Worm (Caenorhabditis elegans) whole organism, late embryonic: Measurements from ENCODE around the gene col-40.

ENCODE experiments used
- C08G9.2 ChIP-seq: sonication (generic microtip); optimal IDR thresholded peaks from 2 replicates; lab custom pipeline; 2016; ENCODE audit warnings: mild to moderate bottlenecking, missing genetic modification characterization, moderate library complexity, missing compliant biosample characterization
- F13H6.1 ChIP-seq: sonication (generic microtip); optimal IDR thresholded peaks from 2 replicates; lab custom pipeline; 2016; ENCODE audit warnings: missing genetic modification characterization, missing compliant biosample characterization
- K09A11.1 ChIP-seq: sonication (generic microtip); optimal IDR thresholded peaks from 2 replicates; lab custom pipeline; 2017; ENCODE audit warnings: antibody characterized with exemption, mild to moderate bottlenecking, missing genetic modification characterization, missing compliant biosample characterization; ENCODE audit not compliant: insufficient read depth
- Y22D7AL.16 ChIP-seq: sonication (generic microtip); optimal IDR thresholded peaks from 2 replicates; lab custom pipeline; 2016; ENCODE audit warnings: missing genetic modification characterization, missing compliant biosample characterization
- ahr-1 ChIP-seq: sonication (generic microtip); optimal IDR thresholded peaks from 2 replicates; lab custom pipeline; 2016; ENCODE audit warnings: missing genetic modification characterization, missing compliant biosample characterization
- ceh-14 ChIP-seq: sonication (generic microtip); optimal IDR thresholded peaks from 2 replicates; lab custom pipeline; 2016; ENCODE audit warnings: missing genotype, missing genetic modification characterization, missing compliant biosample characterization
- ceh-2 ChIP-seq: sonication (generic microtip); optimal IDR thresholded peaks from 2 replicates; lab custom pipeline; 2016; ENCODE audit warnings: missing genotype, missing genetic modification characterization, missing compliant biosample characterization
- ceh-30 ChIP-seq: fragments of 150-350 bp; optimal IDR thresholded peaks from 2 replicates; lab custom pipeline; 2014; ENCODE audit warnings: missing biosample characterization, missing genetic modification characterization
- ceh-31 ChIP-seq: sonication (generic microtip); optimal IDR thresholded peaks from 2 replicates; lab custom pipeline; 2016; ENCODE audit warnings: missing genetic modification characterization, missing compliant biosample characterization
- ceh-45 ChIP-seq: fragments of 200-800 bp; sonication (Bioruptor generic); IDR thresholded peaks from 2 replicates; pipeline ENCODE4 v1.3.6; 2022; ENCODE audit warnings: missing genetic modification reagents, missing genetic modification characterization, missing compliant biosample characterization
- ceh-48 ChIP-seq: sonication (generic microtip); optimal IDR thresholded peaks from 2 replicates; lab custom pipeline; 2016; ENCODE audit warnings: missing genetic modification characterization, inconsistent platforms, missing compliant biosample characterization
- ceh-6 ChIP-seq: fragments of 200-800 bp; sonication (Bioruptor generic); optimal IDR thresholded peaks from 2 replicates; lab custom pipeline; 2018; ENCODE audit warnings: mild to moderate bottlenecking, missing genetic modification characterization, missing compliant biosample characterization
- ceh-9 ChIP-seq: sonication (generic microtip); optimal IDR thresholded peaks from 2 replicates; lab custom pipeline; 2016; ENCODE audit warnings: mild to moderate bottlenecking, missing genetic modification characterization, inconsistent platforms, missing compliant biosample characterization
- che-1 ChIP-seq: sonication (generic microtip); optimal IDR thresholded peaks from 2 replicates; lab custom pipeline; 2016; ENCODE audit warnings: mild to moderate bottlenecking, missing genetic modification characterization, missing compliant biosample characterization
- elt-4 ChIP-seq: sonication (generic microtip); optimal IDR thresholded peaks from 2 replicates; lab custom pipeline; 2016; ENCODE audit warnings: missing genetic modification characterization, missing compliant biosample characterization
- fax-1 ChIP-seq: sonication (generic microtip); optimal IDR thresholded peaks from 2 replicates; lab custom pipeline; 2016; ENCODE audit warnings: missing genotype, missing genetic modification characterization, missing compliant biosample characterization
- hlh-15 ChIP-seq: sonication (generic microtip); optimal IDR thresholded peaks from 2 replicates; lab custom pipeline; 2016; ENCODE audit warnings: missing genetic modification characterization, missing compliant biosample characterization
- hlh-8 ChIP-seq: sonication (generic microtip); optimal IDR thresholded peaks from 2 replicates; lab custom pipeline; 2016; ENCODE audit warnings: missing genotype, missing genetic modification characterization, missing compliant biosample characterization
- lim-6 ChIP-seq: sonication (generic microtip); optimal IDR thresholded peaks from 2 replicates; lab custom pipeline; 2016; ENCODE audit warnings: missing genetic modification characterization, missing compliant biosample characterization
- mec-3 ChIP-seq: sonication (generic microtip); optimal IDR thresholded peaks from 2 replicates; lab custom pipeline; 2016; ENCODE audit warnings: borderline replicate concordance, missing genetic modification characterization, missing compliant biosample characterization
- nfya-1 ChIP-seq: sonication (generic microtip); optimal IDR thresholded peaks from 2 replicates; lab custom pipeline; 2017; ENCODE audit warnings: missing genetic modification characterization, mild to moderate bottlenecking, missing compliant biosample characterization, antibody characterized with exemption, moderate library complexity
- nhr-232 ChIP-seq: sonication (generic microtip); optimal IDR thresholded peaks from 2 replicates; lab custom pipeline; 2016; ENCODE audit warnings: missing genetic modification characterization, missing compliant biosample characterization
- npax-4 ChIP-seq: sonication (generic microtip); optimal IDR thresholded peaks from 2 replicates; lab custom pipeline; 2016; ENCODE audit warnings: missing genetic modification characterization, missing compliant biosample characterization
- pag-3 ChIP-seq: sonication (generic microtip); optimal IDR thresholded peaks from 2 replicates; lab custom pipeline; 2016; ENCODE audit warnings: missing compliant biosample characterization, missing genetic modification characterization, borderline replicate concordance
- pha-4 ChIP-seq: fragments of 150-350 bp; optimal IDR thresholded peaks from 2 replicates; lab custom pipeline; 2018; ENCODE audit warnings: missing biosample characterization, missing genetic modification reagents, missing genetic modification characterization
- pqm-1 ChIP-seq: sonication (generic microtip); optimal IDR thresholded peaks from 2 replicates; lab custom pipeline; 2016; ENCODE audit warnings: missing genetic modification characterization, missing compliant biosample characterization
- pros-1 ChIP-seq: fragments of 150-350 bp; optimal IDR thresholded peaks from 2 replicates; lab custom pipeline; 2014; ENCODE audit warnings: missing biosample characterization, missing genetic modification reagents, missing genetic modification characterization
- sox-4 ChIP-seq: sonication (generic microtip); optimal IDR thresholded peaks from 2 replicates; lab custom pipeline; 2017; ENCODE audit warnings: mild to moderate bottlenecking, missing genetic modification characterization, inconsistent platforms, missing compliant biosample characterization
- syd-9 ChIP-seq: sonication (generic microtip); optimal IDR thresholded peaks from 2 replicates; lab custom pipeline; 2016; ENCODE audit warnings: mild to moderate bottlenecking, missing genetic modification characterization, moderate library complexity, missing compliant biosample characterization
- tbx-2 ChIP-seq: sonication (generic microtip); optimal IDR thresholded peaks from 2 replicates; lab custom pipeline; 2016; ENCODE audit warnings: missing genetic modification characterization, missing compliant biosample characterization
- tbx-7 ChIP-seq: sonication (generic microtip); optimal IDR thresholded peaks from 2 replicates; lab custom pipeline; 2016; ENCODE audit warnings: missing genotype, missing genetic modification characterization, missing compliant biosample characterization
- unc-42 ChIP-seq: sonication (generic microtip); optimal IDR thresholded peaks from 2 replicates; lab custom pipeline; 2016; ENCODE audit warnings: missing genotype, missing genetic modification characterization, missing compliant biosample characterization
- unc-86 ChIP-seq: sonication (generic microtip); optimal IDR thresholded peaks from 2 replicates; lab custom pipeline; 2016; ENCODE audit warnings: missing genetic modification characterization, missing compliant biosample characterization
- zip-5 ChIP-seq: sonication (generic microtip); optimal IDR thresholded peaks from 2 replicates; lab custom pipeline; 2016; ENCODE audit warnings: missing genetic modification characterization, missing compliant biosample characterization
- ztf-16 ChIP-seq: sonication (generic microtip); optimal IDR thresholded peaks from 2 replicates; lab custom pipeline; 2017; ENCODE audit warnings: missing genetic modification characterization, missing compliant biosample characterization

The col-40 gene

DNA sequence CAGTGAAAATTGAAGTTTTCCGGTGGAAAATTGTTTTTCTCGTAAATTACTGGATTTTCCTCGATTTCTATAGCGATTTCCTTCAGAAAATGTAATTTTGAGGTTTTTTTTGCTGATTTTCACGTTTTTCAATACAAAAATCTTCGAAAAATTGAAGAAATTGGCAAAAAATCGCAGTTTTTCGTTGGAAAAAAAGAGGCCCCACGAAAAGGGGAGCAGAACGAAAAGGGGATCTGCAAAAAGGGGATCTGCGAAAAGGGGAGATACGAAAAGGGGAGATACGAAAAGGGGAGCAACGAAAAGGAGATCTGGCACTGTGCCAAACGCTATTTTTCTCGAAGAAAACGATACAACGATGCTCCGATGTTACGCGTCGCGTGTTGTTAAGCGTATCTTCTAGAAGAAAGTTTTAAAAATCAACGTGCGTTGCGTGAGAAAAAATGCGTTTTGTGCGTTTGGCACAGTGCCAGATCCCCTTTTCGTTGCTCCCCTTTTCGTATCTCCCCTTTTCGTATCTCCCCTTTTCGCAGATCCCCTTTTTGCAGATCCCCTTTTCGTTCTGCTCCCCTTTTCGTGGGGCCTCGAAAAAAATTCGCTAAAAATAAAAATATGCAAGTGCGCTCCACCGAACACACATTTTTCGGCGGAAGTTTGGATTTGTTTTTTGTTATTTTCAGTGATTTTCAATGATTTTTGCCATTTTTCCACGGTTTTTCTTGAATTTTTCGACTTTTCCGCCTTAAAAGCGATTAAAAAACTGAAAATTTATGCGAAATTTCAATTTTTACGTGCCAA, 27.7 kb upstream of the col-40 start (continued):
- TF ChIP-seq mec-3 = peak; percentile 72
- TF ChIP-seq hlh-8 (tag; lab: Kevin White, UChicago) = peak; percentile 78
- peak; percentile 23 for TF ChIP-seq unc-42 (tag; lab: Kevin White, UChicago)
- TF ChIP-seq F13H6.1 = peak; percentile 66
- TF ChIP-seq ceh-14 = peak; percentile 84
- TF ChIP-seq zip-5 = peak; percentile 47
- TF ChIP-seq, all 69 proteins: peak for 25; not testable (repeated sequence) for 44

DNA sequence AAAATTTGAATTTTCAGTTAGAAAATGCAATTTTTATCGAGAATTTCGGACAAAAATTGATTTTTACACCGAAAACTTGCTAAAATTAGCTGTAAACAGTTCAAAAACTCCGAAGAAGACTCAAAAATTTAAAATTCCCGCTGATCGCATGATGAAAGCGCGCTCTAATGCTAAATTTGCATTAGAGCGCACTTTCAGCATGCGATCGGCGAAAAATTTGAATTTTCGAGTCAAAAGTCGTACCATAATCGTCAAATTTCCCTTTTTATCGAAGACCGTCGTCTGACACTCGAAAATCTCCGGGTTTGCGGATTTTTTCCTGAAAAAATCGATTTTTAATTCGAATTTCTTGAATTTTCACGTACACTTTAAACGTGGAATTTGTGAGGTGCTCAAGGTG, 26.5 kb upstream of the col-40 start:
- no peak for TF ChIP-seq ceh-45
- TF ChIP-seq pqm-1 (tag; lab: Kevin White, UChicago) = no peak
- TF ChIP-seq ceh-30 (tag; lab: Kevin White, UChicago) = no peak
- no peak for TF ChIP-seq C08G9.2 (tag; lab: Kevin White, UChicago)

ce11 chrII:1132750-1133149, 26.0 kb upstream of the col-40 start:
- TF ChIP-seq tbx-2 (tag; lab: Kevin White, UChicago) (no peak), pros-1 (tag; lab: Kevin White, UChicago) (no peak), lim-6 (tag; lab: Kevin White, UChicago) (no peak), unc-86 (tag; lab: Kevin White, UChicago) (no peak), pha-4 (tag; lab: Kevin White, UChicago) (no peak), syd-9 (tag; lab: Kevin White, UChicago) (no peak), npax-4 (tag; lab: Kevin White, UChicago) (no peak), ceh-48 (tag; lab: Kevin White, UChicago) (no peak), ceh-2 (tag; lab: Kevin White, UChicago) (no peak), hlh-8 (tag; lab: Kevin White, UChicago) (no peak), sox-4 (tag; lab: Kevin White, UChicago) (no peak), ahr-1 (tag; lab: Kevin White, UChicago) (no peak), che-1 (tag; lab: Kevin White, UChicago) (no peak), K09A11.1 (tag; lab: Kevin White, UChicago) (no peak), hlh-15 (tag; lab: Kevin White, UChicago) (no peak), pqm-1 (tag; lab: Kevin White, UChicago) (no peak)

ce11 chrII:1131821-1132220, 25.1 kb upstream of the col-40 start:
- TF ChIP-seq tbx-2 (tag; lab: Kevin White, UChicago) = no peak
- no peak for TF ChIP-seq ceh-45

DNA sequence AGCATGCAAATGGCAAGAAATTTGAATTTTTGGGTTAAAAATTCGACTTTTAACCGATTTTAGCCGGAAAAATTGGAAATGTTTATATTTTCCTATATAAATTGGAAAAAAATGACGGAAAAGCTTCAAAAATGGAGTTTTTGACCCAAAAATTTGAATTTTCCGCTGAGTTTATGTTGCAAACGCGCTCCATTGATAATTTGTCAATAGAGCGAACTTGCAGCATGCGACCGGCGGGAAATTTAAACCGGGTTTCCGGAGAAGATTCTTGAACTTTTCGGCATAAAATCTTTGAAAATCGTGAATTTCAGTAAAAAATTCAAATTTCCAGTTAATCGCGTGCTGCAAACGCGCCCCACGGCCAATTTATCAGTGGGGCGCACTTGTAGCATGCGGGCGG, 24.6 kb upstream of the col-40 start:
- TF ChIP-seq fax-1 (tag; lab: Kevin White, UChicago) (no peak), nfya-1 (tag; lab: Kevin White, UChicago) (no peak), lim-6 (tag; lab: Kevin White, UChicago) (no peak), ceh-31 (tag; lab: Kevin White, UChicago) (no peak), Y22D7AL.16 (tag; lab: Kevin White, UChicago) (no peak)
- TF ChIP-seq, all 69 proteins: peak for 0

- TF ChIP-seq ztf-16 (tag; lab: Kevin White, UChicago) (no peak), ceh-2 (tag; lab: Kevin White, UChicago) (no peak), ceh-30 (tag; lab: Kevin White, UChicago) (no peak), pag-3 (no peak), ceh-9 (tag; lab: Kevin White, UChicago) (no peak), hlh-15 (tag; lab: Kevin White, UChicago) (no peak), Y22D7AL.16 (tag; lab: Kevin White, UChicago) (no peak), nhr-232 (tag; lab: Kevin White, UChicago) (no peak), ceh-14 (no peak), ceh-48 (tag; lab: Kevin White, UChicago) (no peak), tbx-7 (no peak), zip-5 (no peak), elt-4 (no peak), mec-3 (no peak), ceh-6 (GFP tag; lab: Kevin White, UChicago) (no peak), K09A11.1 (tag; lab: Kevin White, UChicago) (no peak), ceh-31 (tag; lab: Kevin White, UChicago) (no peak), unc-42 (tag; lab: Kevin White, UChicago) (no peak), che-1 (tag; lab: Kevin White, UChicago) (no peak)
- TF ChIP-seq, all 69 proteins: peak for 0
Observed at ce11 chrII:1130241-1130640, 23.5 kb upstream of the col-40 start.
